Fruit fly (Drosophila melanogaster): ENCODE measurements around the gene CG14137.

CG14137 gene

dm6 chr3L:11626229-11626826, 26.5 kb upstream of the CG14137 start, which contains the start of gene PCID2 (continued):
- no peak for TF ChIP-seq Hr78 (GFP tag; optimal IDR thresholded peaks at IDR 0.05)
- no peak for TF ChIP-seq ap (GFP tag; IDR thresholded peaks at IDR 0.05)
- no peak for TF ChIP-seq psq (GFP tag; optimal IDR thresholded peaks at IDR 0.05)
- no peak for TF ChIP-seq Lim3 (GFP tag; IDR thresholded peaks at IDR 0.05)
- peak; percentile 76; the same call in 2 of the 3 replicates for TF ChIP-seq Opbp (GFP tag; IDR thresholded peaks at IDR 0.05; ENCODE audit: partially characterized antibody)
- no peak for TF ChIP-seq zfh1 (GFP tag; IDR thresholded peaks at IDR 0.05)
- no peak for TF ChIP-seq CG13894 (tag; optimal IDR thresholded peaks at IDR 0.05)
- no peak for TF ChIP-seq C15 (GFP tag; IDR thresholded peaks at IDR 0.05)
- TF ChIP-seq row (GFP tag; IDR thresholded peaks at IDR 0.05): peak; percentile 33; the same call in 1 of the 3 replicates
- TF ChIP-seq HLH3B (GFP tag; IDR thresholded peaks at IDR 0.05): no peak
- TF ChIP-seq inv (GFP tag; IDR thresholded peaks at IDR 0.05; ENCODE audit: partially characterized antibody): peak; percentile 64
- 0 out of 4 replicates have a peak, but pooled peaks have one; percentile 71 for TF ChIP-seq chinmo (GFP tag; IDR thresholded peaks at IDR 0.05; ENCODE audit: partially characterized antibody)
- no peak for TF ChIP-seq Max (GFP tag; optimal IDR thresholded peaks at IDR 0.05)
- TF ChIP-seq CG30020 (tag; optimal IDR thresholded peaks at IDR 0.05): no peak
- no peak for TF ChIP-seq corto (GFP tag; optimal IDR thresholded peaks at IDR 0.05)
- TF ChIP-seq CG33213 (GFP tag; optimal IDR thresholded peaks at IDR 0.05): no peak
- no peak for TF ChIP-seq Dek (tag; optimal IDR thresholded peaks at IDR 0.05)
- TF ChIP-seq Hey (tag; optimal IDR thresholded peaks at IDR 0.05): no peak
- peak; percentile 28 for TF ChIP-seq pzg (GFP tag; optimal IDR thresholded peaks at IDR 0.05)
- peak; percentile 77 for TF ChIP-seq unc-4 (GFP tag; IDR thresholded peaks at IDR 0.05; ENCODE audit: partially characterized antibody)
- no peak for TF ChIP-seq CG1832 (GFP tag; optimal IDR thresholded peaks at IDR 0.05)
- no peak for TF ChIP-seq CG9437 (GFP tag; optimal IDR thresholded peaks at IDR 0.05)
- no peak for TF ChIP-seq Optix (GFP tag; IDR thresholded peaks at IDR 0.05)
- no peak for TF ChIP-seq esg (GFP tag; conservative IDR thresholded peaks at IDR 0.05)
- peak; percentile 77 for TF ChIP-seq CG6791 (GFP tag; IDR thresholded peaks at IDR 0.05; ENCODE audit: partially characterized antibody)
- TF ChIP-seq MBD-R2 (GFP tag; IDR thresholded peaks at IDR 0.05): peak; percentile 58
- no peak for TF ChIP-seq CG10959 (GFP tag; IDR thresholded peaks at IDR 0.05)
- no peak for TF ChIP-seq lmd (GFP tag; IDR thresholded peaks at IDR 0.05)
- TF ChIP-seq CG18011 (GFP tag; optimal IDR thresholded peaks at IDR 0.05): no peak
- no peak for TF ChIP-seq Sox102F (GFP tag; optimal IDR thresholded peaks at IDR 0.05)
- no peak for TF ChIP-seq CG12769 (tag; optimal IDR thresholded peaks at IDR 0.05)
- no peak for TF ChIP-seq ash1 (GFP tag; optimal IDR thresholded peaks at IDR 0.05)
- no peak for TF ChIP-seq CG9817 (tag; optimal IDR thresholded peaks at IDR 0.05)
- TF ChIP-seq CG18619 (GFP tag; optimal IDR thresholded peaks at IDR 0.05): no peak
- TF ChIP-seq CG14860 (GFP tag; IDR thresholded peaks at IDR 0.05; ENCODE audit: partially characterized antibody): peak; percentile 60; the same call in 2 of the 3 replicates
- TF ChIP-seq CG2129 (GFP tag; IDR thresholded peaks at IDR 0.05; ENCODE audit: partially characterized antibody): peak; percentile 58
- peak; percentile 74 for TF ChIP-seq CG16813 (GFP tag; IDR thresholded peaks at IDR 0.05; ENCODE audit: partially characterized antibody)
- no peak for TF ChIP-seq Taf1 (GFP tag; IDR thresholded peaks at IDR 0.05)
- TF ChIP-seq crp (GFP tag; optimal IDR thresholded peaks at IDR 0.05): no peak
- no peak for TF ChIP-seq exex (tag; optimal IDR thresholded peaks at IDR 0.05)
- no peak for TF ChIP-seq CG1233 (GFP tag; optimal IDR thresholded peaks at IDR 0.05)
- peak; percentile 74 for TF ChIP-seq Dref (GFP tag; IDR thresholded peaks at IDR 0.05)
- TF ChIP-seq CG13775 (GFP tag; optimal IDR thresholded peaks at IDR 0.05): no peak
- no peak for TF ChIP-seq Rfx (GFP tag; IDR thresholded peaks at IDR 0.05)
- no peak for TF ChIP-seq CG11696 (GFP tag; IDR thresholded peaks at IDR 0.05)
- no peak for TF ChIP-seq CG3407 (GFP tag; optimal IDR thresholded peaks at IDR 0.05)
- no peak for TF ChIP-seq ro (GFP tag; IDR thresholded peaks at IDR 0.05)
- TF ChIP-seq CG7963 (GFP tag; IDR thresholded peaks at IDR 0.05; ENCODE audit: partially characterized antibody): peak; percentile 53; the same call in 1 of the 3 replicates
- no peak for TF ChIP-seq Nf-YB (GFP tag; optimal IDR thresholded peaks at IDR 0.05)

Data from whole organism, embryonic.